Worm (Caenorhabditis elegans): ENCODE measurements around the gene H01M10.2.
A peak's percentile ranks its signal among the peaks of the same experiment; 100 is the strongest.

The H01M10.2 gene

ce11 chrX:2549322-2549721 is 36.2 kb downstream of the H01M10.2 start (continued):
- TF ChIP-seq isw-1 (GFP tag; IDR thresholded peaks at IDR 0.05), result no peak
- TF ChIP-seq nhr-76 (tag; optimal IDR thresholded peaks at IDR 0.05), result no peak
- TF ChIP-seq unc-86 (tag; optimal IDR thresholded peaks at IDR 0.05), result peak; percentile 38
- TF ChIP-seq swsn-7 (tag; optimal IDR thresholded peaks at IDR 0.05), result peak; percentile 75
- peak; percentile 94 for TF ChIP-seq skn-1 (tag; optimal IDR thresholded peaks at IDR 0.05)
- TF ChIP-seq nhr-28 (tag; optimal IDR thresholded peaks at IDR 0.05), result no peak
- peak; percentile 48 for TF ChIP-seq lir-3 (tag; optimal IDR thresholded peaks at IDR 0.05; ENCODE audit: poor library complexity)
- no peak for TF ChIP-seq unc-62 (GFP tag; optimal IDR thresholded peaks at IDR 0.05)
- no peak for TF ChIP-seq nhr-12 (tag; optimal IDR thresholded peaks at IDR 0.05)
- peak; percentile 76 for TF ChIP-seq nhr-19 (GFP tag; conservative IDR thresholded peaks at IDR 0.05)
- peak in 1 of 3 experiments; percentile 30 for TF ChIP-seq dpl-1 (GFP tag; optimal IDR thresholded peaks at IDR 0.05)
- TF ChIP-seq mdl-1 (tag; optimal IDR thresholded peaks at IDR 0.05), result peak in 1 of 2 experiments; percentile 53
- no peak for TF ChIP-seq sox-4 (tag; optimal IDR thresholded peaks at IDR 0.05)
- no peak for TF ChIP-seq blmp-1 (tag; optimal IDR thresholded peaks at IDR 0.05)
- peak; percentile 39 to 67 for TF ChIP-seq lin-35 (GFP tag; optimal IDR thresholded peaks at IDR 0.05)
- no peak for TF ChIP-seq aha-1 (tag; optimal IDR thresholded peaks at IDR 0.05)
- peak; percentile 30 to 65 (median 36) for TF ChIP-seq ceh-82 (tag; optimal IDR thresholded peaks at IDR 0.05)
- TF ChIP-seq fos-1 (tag; optimal IDR thresholded peaks at IDR 0.05), result peak; percentile 43
- no peak for TF ChIP-seq unc-98 (GFP tag; IDR thresholded peaks at IDR 0.05)
- TF ChIP-seq unc-130 (tag; optimal IDR thresholded peaks at IDR 0.05), result peak; percentile 36
- TF ChIP-seq efl-3 (GFP tag; optimal IDR thresholded peaks at IDR 0.05), result no peak
- TF ChIP-seq unc-30 (tag; optimal IDR thresholded peaks at IDR 0.05), result no peak
- no peak for TF ChIP-seq nhr-11 (tag; optimal IDR thresholded peaks at IDR 0.05)
- TF ChIP-seq tlp-1 (tag; optimal IDR thresholded peaks at IDR 0.05), result no peak
- no peak for TF ChIP-seq hlh-4 (tag; optimal IDR thresholded peaks at IDR 0.05)
- peak; percentile 29 for TF ChIP-seq mef-2 (tag; optimal IDR thresholded peaks at IDR 0.05)
- peak; percentile 80 for TF ChIP-seq nhr-47 (tag; optimal IDR thresholded peaks at IDR 0.05)
- no peak for TF ChIP-seq mab-9 (GFP tag; IDR thresholded peaks at IDR 0.05)
- TF ChIP-seq lin-15B (tag; optimal IDR thresholded peaks at IDR 0.05), result no peak
- no peak for TF ChIP-seq ceh-63 (GFP tag; optimal IDR thresholded peaks at IDR 0.05)
- TF ChIP-seq rnt-1 (tag; optimal IDR thresholded peaks at IDR 0.05), result peak; percentile 75
- TF ChIP-seq elt-2 (tag; optimal IDR thresholded peaks at IDR 0.05), result peak; percentile 12
- peak; percentile 41 for TF ChIP-seq ceh-8 (GFP tag; optimal IDR thresholded peaks at IDR 0.05)
- TF ChIP-seq nhr-90 (tag; optimal IDR thresholded peaks at IDR 0.05; ENCODE audit: poor library complexity), result peak; percentile 74
- TF ChIP-seq snu-23 (GFP tag; optimal IDR thresholded peaks at IDR 0.05), result peak; percentile 84
- no peak for TF ChIP-seq nhr-84 (tag; optimal IDR thresholded peaks at IDR 0.05)
- TF ChIP-seq grh-1 (GFP tag; IDR thresholded peaks at IDR 0.05), result no peak
- no peak for TF ChIP-seq ztf-4 (tag; optimal IDR thresholded peaks at IDR 0.05)
- TF ChIP-seq lsy-2 (tag; optimal IDR thresholded peaks at IDR 0.05), result peak; percentile 45 to 70
- TF ChIP-seq ceh-88 (GFP tag; IDR thresholded peaks at IDR 0.05), result peak; percentile 27; the same call in 1 of the 2 replicates
- TF ChIP-seq egl-27 (tag; optimal IDR thresholded peaks at IDR 0.05), result no peak
- TF ChIP-seq ztf-11 (tag; optimal IDR thresholded peaks at IDR 0.05), result peak in 1 of 2 experiments; percentile 50
- no peak for TF ChIP-seq sptf-1 (tag; optimal IDR thresholded peaks at IDR 0.05)
- TF ChIP-seq elt-3 (tag; optimal IDR thresholded peaks at IDR 0.05), result peak in 1 of 6 experiments; percentile 49
- peak; percentile 82 for TF ChIP-seq nhr-77 (tag; optimal IDR thresholded peaks at IDR 0.05)
- no peak for TF ChIP-seq ceh-90 (tag; optimal IDR thresholded peaks at IDR 0.05)
- no peak for TF ChIP-seq fkh-4 (tag; optimal IDR thresholded peaks at IDR 0.05; ENCODE audit: borderline replicate concordance)
- no peak for TF ChIP-seq C04F5.9 (tag; optimal IDR thresholded peaks at IDR 0.05)
- no peak for TF ChIP-seq lin-13 (GFP tag; optimal IDR thresholded peaks at IDR 0.05)
- no peak for TF ChIP-seq lin-39 (tag; optimal IDR thresholded peaks at IDR 0.05)
- no peak for TF ChIP-seq ets-5 (GFP tag; IDR thresholded peaks at IDR 0.05)
- TF ChIP-seq vab-15 (tag; optimal IDR thresholded peaks at IDR 0.05), result no peak
- TF ChIP-seq snpc-4 (tag; optimal IDR thresholded peaks at IDR 0.05), result peak; percentile 48

Data from whole organism, L1 larva.